Fruit fly (Drosophila melanogaster) whole organism, prepupa: ENCODE measurements around the gene CG7766.

Experiments used
- CG11294 ChIP-seq: fragments of 200-800 bp; sonication (Bioruptor generic); IDR thresholded peaks from 2 replicates; pipeline ENCODE4 v1.3.6; 2022; ENCODE audit warnings: missing biosample characterization, missing genetic modification characterization
- CG11762 ChIP-seq: fragments of 200-800 bp; sonication (Bioruptor generic); optimal IDR thresholded peaks from 3 replicates; lab custom pipeline; 2016; ENCODE audit warnings: missing biosample characterization, missing genetic modification characterization; ENCODE audit not compliant: insufficient read depth
- CG6808 ChIP-seq: fragments of 200-800 bp; sonication (Bioruptor generic); optimal IDR thresholded peaks from 3 replicates; lab custom pipeline; 2017; ENCODE audit warnings: missing biosample characterization, missing genetic modification characterization, mild to moderate bottlenecking, moderate library complexity, missing genetic modification reagents
- CG6854 ChIP-seq: fragments of 200-800 bp; sonication (Bioruptor generic); optimal IDR thresholded peaks from 2 replicates; lab custom pipeline; 2017; ENCODE audit warnings: missing biosample characterization, mild to moderate bottlenecking, missing genetic modification characterization
- Ets21C ChIP-seq: fragments of 200-800 bp; sonication (Bioruptor generic); optimal IDR thresholded peaks from 3 replicates; lab custom pipeline; 2016; ENCODE audit warnings: missing biosample characterization, missing genetic modification characterization
- Gug ChIP-seq: fragments of 200-800 bp; sonication (Bioruptor generic); IDR thresholded peaks from 2 replicates; pipeline ENCODE4 v1.3.6; 2022; ENCODE audit warnings: missing biosample characterization, missing genetic modification characterization
- Hr38 ChIP-seq: sonication (Bioruptor generic); optimal IDR thresholded peaks from 2 replicates; lab custom pipeline; 2016; ENCODE audit warnings: missing biosample characterization, missing genetic modification characterization
- Hr4 ChIP-seq: fragments of 200-800 bp; sonication (Bioruptor generic); optimal IDR thresholded peaks from 3 replicates; lab custom pipeline; 2016; ENCODE audit warnings: missing biosample characterization, missing genetic modification characterization
- Lpt ChIP-seq: fragments of 200-800 bp; sonication (Bioruptor generic); optimal IDR thresholded peaks from 3 replicates; lab custom pipeline; 2016; ENCODE audit warnings: missing biosample characterization, missing genetic modification characterization
- Met ChIP-seq: fragments of 200-800 bp; sonication (Bioruptor generic); optimal IDR thresholded peaks from 3 replicates; lab custom pipeline; 2016; ENCODE audit warnings: missing biosample characterization, missing genetic modification characterization
- dsx ChIP-seq: fragments of 200-800 bp; optimal IDR thresholded peaks from 3 replicates; lab custom pipeline; 2019; ENCODE audit warnings: missing biosample characterization, mild to moderate bottlenecking, missing genetic modification characterization, moderate library complexity; ENCODE audit not compliant: poor library complexity, severe bottlenecking
- fd59A ChIP-seq: fragments of 200-800 bp; sonication (Bioruptor generic); optimal IDR thresholded peaks from 2 replicates; lab custom pipeline; 2017; ENCODE audit warnings: missing biosample characterization, mild to moderate bottlenecking, missing genetic modification characterization, missing genetic modification reagents
- fd85E ChIP-seq: fragments of 200-800 bp; sonication (Bioruptor generic); optimal IDR thresholded peaks from 3 replicates; lab custom pipeline; 2016; ENCODE audit warnings: missing biosample characterization, missing genetic modification characterization
- pdm3 ChIP-seq: fragments of 200-800 bp; sonication (Bioruptor generic); optimal IDR thresholded peaks from 3 replicates; lab custom pipeline; 2016; ENCODE audit warnings: missing biosample characterization, missing genetic modification characterization

DNA sequence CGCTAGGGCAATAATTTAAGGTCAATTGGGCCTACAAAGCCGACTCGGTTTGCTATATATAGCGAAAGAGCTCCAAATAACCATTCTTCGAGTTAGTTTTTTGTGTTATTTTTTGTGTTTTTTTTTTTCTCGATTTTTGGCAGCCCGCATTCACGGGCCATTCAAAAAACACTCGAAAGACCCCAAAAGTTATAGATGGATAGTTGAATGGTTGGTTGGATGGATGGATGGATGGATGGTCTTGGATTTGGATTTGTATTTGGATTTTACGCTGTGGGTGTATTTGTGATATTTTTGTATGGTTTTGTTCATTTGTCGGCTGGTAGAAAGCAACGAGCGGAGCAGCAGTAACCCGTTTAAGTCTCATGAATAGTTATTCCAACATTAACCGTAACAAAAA, 39.5 kb downstream of the CG7766 start:
- TF ChIP-seq CG11762: no peak
- no peak for TF ChIP-seq CG6854 (GFP tag; lab: Kevin White, UChicago)
- no peak for TF ChIP-seq fd59A
- no peak for TF ChIP-seq pdm3
- no peak for TF ChIP-seq Hr38
- TF ChIP-seq CG6808: no peak
- no peak for TF ChIP-seq dsx
- no peak for TF ChIP-seq CG11294 (GFP tag; lab: Robert Waterston, UW)
- no peak for TF ChIP-seq Hr4 (GFP tag; lab: Kevin White, UChicago)
- TF ChIP-seq Gug (GFP tag; lab: Robert Waterston, UW): no peak
- no peak for TF ChIP-seq Ets21C (GFP tag; lab: Kevin White, UChicago)
- no peak for TF ChIP-seq Lpt (GFP tag; lab: Kevin White, UChicago)
- TF ChIP-seq fd85E (GFP tag; lab: Kevin White, UChicago): no peak
- no peak for TF ChIP-seq Met (GFP tag; lab: Kevin White, UChicago)
